Worm (Caenorhabditis elegans) whole organism, L1 larva: ENCODE results near the gene pie-1.
"Not testable (repeated sequence)": the region's sequence is repeated elsewhere in the genome, so short reads cannot be mapped to it uniquely, and the experiment has no call there.

Experiments
- C04F5.9 ChIP-seq: sonication (generic microtip); optimal IDR thresholded peaks from 2 replicates; lab custom pipeline; 2016; ENCODE audit warnings: missing genetic modification characterization, missing compliant biosample characterization
- aha-1 ChIP-seq: fragments of 150-350 bp; optimal IDR thresholded peaks from 2 replicates; lab custom pipeline; 2014; ENCODE audit warnings: missing biosample characterization, missing genetic modification characterization
- aly-2 ChIP-seq: fragments of 150-350 bp; optimal IDR thresholded peaks from 2 replicates; lab custom pipeline; 2014; ENCODE audit warnings: missing biosample characterization, missing genetic modification characterization
- ama-1 ChIP-seq: fragments of 150-350 bp; optimal IDR thresholded peaks from 2 replicates; lab custom pipeline; 2014
- ceh-63 ChIP-seq: fragments of 200-800 bp; sonication (Bioruptor generic); optimal IDR thresholded peaks from 2 replicates; lab custom pipeline; 2018; ENCODE audit warnings: mild to moderate bottlenecking, missing genetic modification characterization, missing compliant biosample characterization
- ceh-8 ChIP-seq: fragments of 200-800 bp; sonication (Bioruptor generic); optimal IDR thresholded peaks from 2 replicates; lab custom pipeline; 2018; ENCODE audit warnings: mild to moderate bottlenecking, missing genetic modification characterization, moderate library complexity, missing compliant biosample characterization
- ceh-82 ChIP-seq, 3 experiments: fragments of 150-350 bp in 1 of 3; sonication (generic microtip) in 2 of 3; optimal IDR thresholded peaks; 2 replicates each; lab custom pipeline; 2014 to 2017; ENCODE audit warnings: missing biosample characterization in 3 of 3, missing genetic modification characterization in 3 of 3
- dpl-1 ChIP-seq, 3 experiments: fragments of 150-350 bp in 2 of 3; sonication (generic microtip) in 1 of 3; optimal IDR thresholded peaks; 2 replicates each; lab custom pipeline; 2014 to 2017; ENCODE audit warnings: missing biosample characterization in 3 of 3, missing genetic modification characterization in 3 of 3, missing genetic modification reagents in 3 of 3
- dsc-1 ChIP-seq: sonication (generic microtip); optimal IDR thresholded peaks from 2 replicates; lab custom pipeline; 2016; ENCODE audit warnings: mild to moderate bottlenecking, missing genetic modification characterization, missing compliant biosample characterization
- efl-1 ChIP-seq, 4 experiments: fragments of 150-350 bp; optimal IDR thresholded peaks in 3 of 4; peaks in 1 of 4; 1 replicate in 1 of 4; 2 replicates in 3 of 4; lab custom pipeline; 2014; ENCODE audit warnings: missing biosample characterization in 2 of 4, missing genetic modification characterization in 2 of 4, missing genetic modification reagents in 2 of 4
- ets-5 ChIP-seq: fragments of 200-800 bp; sonication (Bioruptor generic); IDR thresholded peaks from 2 replicates; pipeline ENCODE4 v1.3.6; 2022; ENCODE audit warnings: missing genetic modification characterization, missing compliant biosample characterization
- fkh-4 ChIP-seq: sonication (generic microtip); optimal IDR thresholded peaks from 2 replicates; lab custom pipeline; 2016; ENCODE audit warnings: missing compliant biosample characterization, missing genetic modification characterization, borderline replicate concordance
- hlh-17 ChIP-seq: fragments of 200-800 bp; sonication (Bioruptor generic); optimal IDR thresholded peaks from 2 replicates; lab custom pipeline; 2018; ENCODE audit warnings: missing genetic modification characterization, mild to moderate bottlenecking, missing compliant biosample characterization, moderate library complexity, borderline replicate concordance
- hlh-4 ChIP-seq: sonication (generic microtip); optimal IDR thresholded peaks from 2 replicates; lab custom pipeline; 2016; ENCODE audit warnings: mild to moderate bottlenecking, missing genetic modification characterization, missing compliant biosample characterization
- hpl-2 ChIP-seq: fragments of 150-350 bp; optimal IDR thresholded peaks from 2 replicates; lab custom pipeline; 2014; ENCODE audit warnings: missing biosample characterization, missing genetic modification reagents, missing genetic modification characterization
- isw-1 ChIP-seq: fragments of 200-800 bp; sonication (Bioruptor generic); IDR thresholded peaks from 2 replicates; pipeline ENCODE4 v1.3.6; 2022; ENCODE audit warnings: missing genetic modification characterization, missing compliant biosample characterization
- jun-1 ChIP-seq: fragments of 150-350 bp; optimal IDR thresholded peaks from 2 replicates; lab custom pipeline; 2014; ENCODE audit warnings: missing biosample characterization, missing genetic modification reagents, missing genetic modification characterization
- lin-13 ChIP-seq: fragments of 150-350 bp; optimal IDR thresholded peaks from 2 replicates; lab custom pipeline; 2014; ENCODE audit warnings: missing biosample characterization, missing genetic modification reagents, missing genetic modification characterization
- lin-14 ChIP-seq: fragments of 200-800 bp; sonication (Bioruptor generic); optimal IDR thresholded peaks from 2 replicates; lab custom pipeline; 2018; ENCODE audit warnings: mild to moderate bottlenecking, missing genetic modification characterization, moderate library complexity, missing compliant biosample characterization
- lin-35 ChIP-seq, 2 experiments: fragments of 150-350 bp; optimal IDR thresholded peaks; 2 replicates each; lab custom pipeline; 2014; ENCODE audit warnings: missing biosample characterization in 2 of 2, missing genetic modification characterization in 2 of 2, missing genetic modification reagents in 2 of 2
- lin-39 ChIP-seq: fragments of 150-350 bp; optimal IDR thresholded peaks from 2 replicates; lab custom pipeline; 2014; ENCODE audit warnings: missing biosample characterization, missing genetic modification reagents, missing genetic modification characterization
- lsy-2 ChIP-seq, 2 experiments: fragments of 150-350 bp; optimal IDR thresholded peaks; 2 replicates each; lab custom pipeline; 2014; ENCODE audit warnings: missing biosample characterization in 2 of 2, missing genetic modification characterization in 2 of 2
- mab-9 ChIP-seq: fragments of 200-800 bp; sonication (Bioruptor generic); IDR thresholded peaks from 2 replicates; pipeline ENCODE4 v1.3.6; 2022; ENCODE audit warnings: missing genetic modification reagents, missing genetic modification characterization, missing compliant biosample characterization
- mef-2 ChIP-seq: fragments of 150-350 bp; optimal IDR thresholded peaks from 2 replicates; lab custom pipeline; 2014; ENCODE audit warnings: missing biosample characterization, missing genetic modification characterization
- nhr-11 ChIP-seq: fragments of 150-350 bp; optimal IDR thresholded peaks from 2 replicates; lab custom pipeline; 2014; ENCODE audit warnings: missing biosample characterization, missing genetic modification characterization
- nhr-20 ChIP-seq: sonication (generic microtip); optimal IDR thresholded peaks from 2 replicates; lab custom pipeline; 2016; ENCODE audit warnings: mild to moderate bottlenecking, missing genetic modification characterization, missing compliant biosample characterization
- nhr-47 ChIP-seq: sonication (generic microtip); optimal IDR thresholded peaks from 2 replicates; lab custom pipeline; 2016; ENCODE audit warnings: mild to moderate bottlenecking, missing genetic modification characterization, moderate library complexity, missing compliant biosample characterization
- nhr-71 ChIP-seq: sonication (generic microtip); optimal IDR thresholded peaks from 2 replicates; lab custom pipeline; 2016; ENCODE audit warnings: mild to moderate bottlenecking, missing genetic modification characterization, moderate library complexity, missing compliant biosample characterization
- nhr-77 ChIP-seq: fragments of 150-350 bp; optimal IDR thresholded peaks from 2 replicates; lab custom pipeline; 2014; ENCODE audit warnings: missing biosample characterization, missing genetic modification characterization
- nhr-85 ChIP-seq: sonication (generic microtip); peaks from one replicate; lab custom pipeline; 2016; ENCODE audit warnings: missing genetic modification characterization, inconsistent platforms, missing compliant biosample characterization
- pqm-1 ChIP-seq: sonication (generic microtip); optimal IDR thresholded peaks from 3 replicates; lab custom pipeline; 2017; ENCODE audit warnings: missing biosample characterization, missing genetic modification characterization
- rnt-1 ChIP-seq: sonication (generic microtip); optimal IDR thresholded peaks from 2 replicates; lab custom pipeline; 2016; ENCODE audit warnings: mild to moderate bottlenecking, missing genetic modification characterization, moderate library complexity, missing compliant biosample characterization
- skn-1 ChIP-seq: fragments of 150-350 bp; optimal IDR thresholded peaks from 2 replicates; lab custom pipeline; 2014; ENCODE audit warnings: missing biosample characterization, missing genetic modification characterization
- snu-23 ChIP-seq: sonication (generic microtip); optimal IDR thresholded peaks from 2 replicates; lab custom pipeline; 2016; ENCODE audit warnings: missing genetic modification characterization, missing compliant biosample characterization
- sptf-1 ChIP-seq: fragments of 150-350 bp; optimal IDR thresholded peaks from 2 replicates; lab custom pipeline; 2014; ENCODE audit warnings: missing biosample characterization, missing genetic modification characterization
- sup-37 ChIP-seq: fragments of 200-800 bp; sonication (Bioruptor generic); optimal IDR thresholded peaks from 2 replicates; lab custom pipeline; 2018; ENCODE audit warnings: mild to moderate bottlenecking, missing genetic modification characterization, missing compliant biosample characterization
- tbx-2 ChIP-seq: sonication (generic microtip); optimal IDR thresholded peaks from 2 replicates; lab custom pipeline; 2016; ENCODE audit warnings: missing genetic modification characterization, missing compliant biosample characterization
- unc-130 ChIP-seq: fragments of 150-350 bp; optimal IDR thresholded peaks from 2 replicates; lab custom pipeline; 2017; ENCODE audit warnings: missing biosample characterization, missing genetic modification characterization, inconsistent platforms
- unc-30 ChIP-seq: sonication (generic microtip); optimal IDR thresholded peaks from 2 replicates; lab custom pipeline; 2017; ENCODE audit warnings: missing biosample characterization, missing genetic modification characterization
- unc-62 ChIP-seq: fragments of 150-350 bp; optimal IDR thresholded peaks from 2 replicates; lab custom pipeline; 2014; ENCODE audit warnings: missing biosample characterization, missing genetic modification reagents, missing genetic modification characterization
- unc-86 ChIP-seq: sonication (generic microtip); optimal IDR thresholded peaks from 2 replicates; lab custom pipeline; 2016; ENCODE audit warnings: missing genetic modification characterization, missing compliant biosample characterization
- unc-98 ChIP-seq: fragments of 200-800 bp; sonication (Bioruptor generic); IDR thresholded peaks from 2 replicates; pipeline ENCODE4 v1.3.6; 2022; ENCODE audit warnings: missing genetic modification characterization, missing compliant biosample characterization
- ztf-4 ChIP-seq: fragments of 150-350 bp; optimal IDR thresholded peaks from 2 replicates; lab custom pipeline; 2014; ENCODE audit warnings: missing biosample characterization, missing genetic modification characterization

pie-1 gene

ce11 chrIII:12386597-12386996, 40.1 kb upstream of the pie-1 start, which contains the start of gene Y49E10.30:
TSS of gene Y49E10.30 (plus strand) at chrIII:12386897.
- TF ChIP-seq unc-86 (tag; lab: Kevin White, UChicago); unc-62 (GFP tag; lab: Kevin White, UChicago); unc-98 (GFP tag; lab: Robert Waterston, UW): not testable (repeated sequence)
- TF ChIP-seq, all 84 proteins: peak for 0; not testable (repeated sequence) for 84

ce11 chrIII:12388106-12388505, 38.6 kb upstream of the pie-1 start:
- TF ChIP-seq efl-1 (optimal IDR thresholded peaks at IDR 0.05; lab: Kevin White, UChicago) (no peak), efl-1 (GFP tag; optimal IDR thresholded peaks at IDR 0.05 in 1 of 2; lab: Kevin White, UChicago) (peak in 1 of 2 experiments; percentile 27), ceh-8 (GFP tag; lab: Kevin White, UChicago) (no peak)

ce11 chrIII:12395085-12395484, 31.6 kb upstream of the pie-1 start, which contains the start of gene Y49E10.10:
TSS of gene Y49E10.10 (plus strand) at chrIII:12395465.
- TF ChIP-seq efl-1 (optimal IDR thresholded peaks at IDR 0.05; lab: Kevin White, UChicago) = no peak
- TF ChIP-seq efl-1 (GFP tag; optimal IDR thresholded peaks at IDR 0.05 in 1 of 2; lab: Kevin White, UChicago) = peak in 1 of 2 experiments; percentile 42
- no peak for TF ChIP-seq snu-23

- TF ChIP-seq efl-1 (optimal IDR thresholded peaks at IDR 0.05; lab: Kevin White, UChicago) = no peak
- TF ChIP-seq efl-1 (GFP tag; optimal IDR thresholded peaks at IDR 0.05 in 1 of 2; lab: Kevin White, UChicago) = peak in 1 of 2 experiments; percentile 49
- no peak for TF ChIP-seq nhr-47 (tag; lab: Kevin White, UChicago)
These were observed 28.2 kb upstream of the pie-1 start for ce11 chrIII:12398468-12398867.

- TF ChIP-seq rnt-1 (tag; lab: Kevin White, UChicago) (peak; percentile 55), isw-1 (GFP tag; lab: Robert Waterston, UW) (no peak), unc-86 (tag; lab: Kevin White, UChicago) (no peak), ceh-63 (GFP tag; lab: Kevin White, UChicago) (no peak), unc-62 (GFP tag; lab: Kevin White, UChicago) (no peak), nhr-11 (tag; lab: Kevin White, UChicago) (no peak), skn-1 (tag; lab: Kevin White, UChicago) (no peak), lin-35 (GFP tag; optimal IDR thresholded peaks at IDR 0.05; lab: Kevin White, UChicago) (peak; percentile 24 to 41), lsy-2 (tag; optimal IDR thresholded peaks at IDR 0.05; lab: Kevin White, UChicago) (peak in 1 of 2 experiments; percentile 7), hlh-4 (tag; lab: Kevin White, UChicago) (no peak), ets-5 (GFP tag; lab: Robert Waterston, UW) (no peak), nhr-77 (tag; lab: Kevin White, UChicago) (no peak), fkh-4 (tag; lab: Kevin White, UChicago) (no peak), hlh-17 (GFP tag; lab: Kevin White, UChicago) (no peak), lin-14 (GFP tag; lab: Kevin White, UChicago) (no peak), nhr-85 (tag; lab: Kevin White, UChicago) (no peak), ama-1 (lab: Kevin White, UChicago) (no peak), ceh-82 (tag; optimal IDR thresholded peaks at IDR 0.05; lab: Kevin White, UChicago) (peak in 1 of 3 experiments; percentile 27), unc-30 (tag; lab: Kevin White, UChicago) (no peak), aly-2 (tag; lab: Kevin White, UChicago) (no peak), nhr-47 (tag; lab: Kevin White, UChicago) (peak; percentile 50), jun-1 (tag; lab: Kevin White, UChicago) (no peak), hpl-2 (GFP tag; lab: Kevin White, UChicago) (no peak), C04F5.9 (tag; lab: Kevin White, UChicago) (no peak), dpl-1 (GFP tag; optimal IDR thresholded peaks at IDR 0.05; lab: Kevin White, UChicago) (peak in 2 of 3 experiments; percentile 29 to 32), pqm-1 (tag; lab: Kevin White, UChicago) (no peak), ceh-8 (GFP tag; lab: Kevin White, UChicago) (no peak), nhr-20 (tag; lab: Kevin White, UChicago) (peak; percentile 1), unc-130 (no peak), mab-9 (GFP tag; lab: Robert Waterston, UW) (no peak), lin-13 (GFP tag; lab: Kevin White, UChicago) (no peak), sup-37 (GFP tag; lab: Kevin White, UChicago) (no peak), mef-2 (tag; lab: Kevin White, UChicago) (no peak), dsc-1 (tag; lab: Kevin White, UChicago) (peak; percentile 9), nhr-71 (tag; lab: Kevin White, UChicago) (no peak), aha-1 (tag; lab: Kevin White, UChicago) (no peak), lin-39 (tag; lab: Kevin White, UChicago) (no peak), tbx-2 (tag; lab: Kevin White, UChicago) (no peak), ztf-4 (tag; lab: Kevin White, UChicago) (no peak), sptf-1 (tag; lab: Kevin White, UChicago) (no peak)
These were observed 27.0 kb upstream of the pie-1 start for ce11 chrIII:12399709-12400108.
